Fruit fly (Drosophila melanogaster) whole organism, prepupa: ENCODE data around the gene dally.

Experiments used
- Blimp-1 ChIP-seq: fragments of 200-800 bp; sonication (Bioruptor generic); optimal IDR thresholded peaks from 3 replicates; lab custom pipeline; 2017; ENCODE audit warnings: missing biosample characterization, missing genetic modification characterization, mild to moderate bottlenecking, moderate library complexity, missing genetic modification reagents
- CG10631 ChIP-seq: fragments of 200-800 bp; sonication (Bioruptor generic); optimal IDR thresholded peaks from 2 replicates; lab custom pipeline; 2016; ENCODE audit warnings: missing biosample characterization, missing genetic modification characterization
- CG10669 ChIP-seq: fragments of 200-800 bp; sonication (Bioruptor generic); optimal IDR thresholded peaks from 3 replicates; lab custom pipeline; 2018; ENCODE audit warnings: missing biosample characterization, mild to moderate bottlenecking, missing genetic modification characterization, moderate library complexity
- CG11294 ChIP-seq: fragments of 200-800 bp; sonication (Bioruptor generic); IDR thresholded peaks from 2 replicates; pipeline ENCODE4 v1.3.6; 2022; ENCODE audit warnings: missing biosample characterization, missing genetic modification characterization
- CG11762 ChIP-seq: fragments of 200-800 bp; sonication (Bioruptor generic); optimal IDR thresholded peaks from 3 replicates; lab custom pipeline; 2016; ENCODE audit warnings: missing biosample characterization, missing genetic modification characterization; ENCODE audit not compliant: insufficient read depth
- CG11902 ChIP-seq: fragments of 200-800 bp; sonication (Bioruptor generic); optimal IDR thresholded peaks from 3 replicates; lab custom pipeline; 2016; ENCODE audit warnings: missing biosample characterization, missing genetic modification characterization
- CG15336 ChIP-seq: fragments of 200-800 bp; sonication (Bioruptor generic); IDR thresholded peaks from 2 replicates; pipeline ENCODE4 v1.3.6; 2022; ENCODE audit warnings: missing biosample characterization, missing genetic modification characterization
- CG1621 ChIP-seq: fragments of 200-800 bp; sonication (Bioruptor generic); optimal IDR thresholded peaks from 3 replicates; lab custom pipeline; 2018; ENCODE audit warnings: missing biosample characterization, mild to moderate bottlenecking, missing genetic modification characterization
- CG16779 ChIP-seq: fragments of 200-800 bp; sonication (Bioruptor generic); optimal IDR thresholded peaks from 3 replicates; lab custom pipeline; 2017; ENCODE audit warnings: missing biosample characterization, mild to moderate bottlenecking, missing genetic modification characterization
- CG31627 ChIP-seq: fragments of 200-800 bp; sonication (Bioruptor generic); optimal IDR thresholded peaks from 3 replicates; lab custom pipeline; 2016; ENCODE audit warnings: missing biosample characterization, missing genetic modification characterization
- CG34406 ChIP-seq: fragments of 200-800 bp; sonication (Bioruptor generic); optimal IDR thresholded peaks from 3 replicates; lab custom pipeline; 2016; ENCODE audit warnings: missing biosample characterization, missing genetic modification characterization
- CG6163 ChIP-seq: fragments of 200-800 bp; sonication (Bioruptor generic); IDR thresholded peaks from 3 replicates; pipeline ENCODE4 v1.3.6; 2022; ENCODE audit warnings: missing biosample characterization, missing genetic modification characterization
- CG6808 ChIP-seq: fragments of 200-800 bp; sonication (Bioruptor generic); optimal IDR thresholded peaks from 3 replicates; lab custom pipeline; 2017; ENCODE audit warnings: missing biosample characterization, missing genetic modification characterization, mild to moderate bottlenecking, moderate library complexity, missing genetic modification reagents
- CG7368 ChIP-seq: fragments of 200-800 bp; sonication (Bioruptor generic); optimal IDR thresholded peaks from 3 replicates; lab custom pipeline; 2016; ENCODE audit warnings: missing biosample characterization, missing genetic modification characterization
- CG8119 ChIP-seq: fragments of 200-800 bp; sonication (Bioruptor generic); IDR thresholded peaks from 3 replicates; pipeline ENCODE4 v1.3.6; 2022; ENCODE audit warnings: missing biosample characterization, missing genetic modification characterization
- CG8319 ChIP-seq: fragments of 200-800 bp; sonication (Bioruptor generic); optimal IDR thresholded peaks from 3 replicates; lab custom pipeline; 2016; ENCODE audit warnings: missing biosample characterization, missing genetic modification characterization
- CG8632 ChIP-seq: fragments of 200-800 bp; sonication (Bioruptor generic); optimal IDR thresholded peaks from 3 replicates; lab custom pipeline; 2016; ENCODE audit warnings: missing biosample characterization, missing genetic modification characterization
- CG9139 ChIP-seq: fragments of 200-800 bp; sonication (Bioruptor generic); optimal IDR thresholded peaks from 3 replicates; lab custom pipeline; 2017; ENCODE audit warnings: missing biosample characterization, mild to moderate bottlenecking, missing genetic modification characterization
- Eip75B ChIP-seq: fragments of 200-800 bp; sonication (Bioruptor generic); optimal IDR thresholded peaks from 3 replicates; lab custom pipeline; 2016; ENCODE audit warnings: missing biosample characterization, missing genetic modification characterization
- Eip78C ChIP-seq: fragments of 200-800 bp; sonication (Bioruptor generic); peaks from one replicate; lab custom pipeline; 2016; ENCODE audit warnings: missing biosample characterization, missing genetic modification characterization
- Eip93F ChIP-seq: fragments of 200-800 bp; sonication (Bioruptor generic); optimal IDR thresholded peaks from 2 replicates; lab custom pipeline; 2016; ENCODE audit warnings: missing biosample characterization, mild to moderate bottlenecking, missing genetic modification characterization
- Ets96B ChIP-seq: fragments of 200-800 bp; optimal IDR thresholded peaks from 2 replicates; lab custom pipeline; 2019; ENCODE audit warnings: missing biosample characterization, mild to moderate bottlenecking, missing genetic modification characterization, moderate library complexity
- Gug ChIP-seq: fragments of 200-800 bp; sonication (Bioruptor generic); IDR thresholded peaks from 2 replicates; pipeline ENCODE4 v1.3.6; 2022; ENCODE audit warnings: missing biosample characterization, missing genetic modification characterization
- Hr39 ChIP-seq: fragments of 200-800 bp; sonication (Bioruptor generic); optimal IDR thresholded peaks from 2 replicates; lab custom pipeline; 2016; ENCODE audit warnings: missing biosample characterization, missing genetic modification characterization
- Lpt ChIP-seq: fragments of 200-800 bp; sonication (Bioruptor generic); optimal IDR thresholded peaks from 3 replicates; lab custom pipeline; 2016; ENCODE audit warnings: missing biosample characterization, missing genetic modification characterization
- Met ChIP-seq: fragments of 200-800 bp; sonication (Bioruptor generic); optimal IDR thresholded peaks from 3 replicates; lab custom pipeline; 2016; ENCODE audit warnings: missing biosample characterization, missing genetic modification characterization
- OdsH ChIP-seq: fragments of 200-800 bp; sonication (Bioruptor generic); optimal IDR thresholded peaks from 3 replicates; lab custom pipeline; 2016; ENCODE audit warnings: missing biosample characterization, missing genetic modification characterization
- Sox15 ChIP-seq: fragments of 200-800 bp; sonication (Bioruptor generic); optimal IDR thresholded peaks from 3 replicates; lab custom pipeline; 2016; ENCODE audit warnings: missing biosample characterization, missing genetic modification characterization
- achi ChIP-seq: fragments of 200-800 bp; sonication (Bioruptor generic); optimal IDR thresholded peaks from 3 replicates; lab custom pipeline; 2016; ENCODE audit warnings: missing biosample characterization, missing genetic modification characterization
- dac ChIP-seq: fragments of 200-800 bp; sonication (Bioruptor generic); optimal IDR thresholded peaks from 2 replicates; lab custom pipeline; 2017; ENCODE audit warnings: missing biosample characterization, mild to moderate bottlenecking, missing genetic modification characterization
- dsx ChIP-seq: fragments of 200-800 bp; optimal IDR thresholded peaks from 3 replicates; lab custom pipeline; 2019; ENCODE audit warnings: missing biosample characterization, mild to moderate bottlenecking, missing genetic modification characterization, moderate library complexity; ENCODE audit not compliant: poor library complexity, severe bottlenecking
- eg ChIP-seq: fragments of 200-800 bp; sonication (Bioruptor generic); IDR thresholded peaks from 3 replicates; pipeline ENCODE4 v1.3.6; 2022; ENCODE audit warnings: missing biosample characterization, missing genetic modification characterization
- esn ChIP-seq: fragments of 200-800 bp; sonication (Bioruptor generic); optimal IDR thresholded peaks from 2 replicates; lab custom pipeline; 2016; ENCODE audit warnings: missing biosample characterization, mild to moderate bottlenecking, missing genetic modification characterization, moderate library complexity
- fkh ChIP-seq: fragments of 200-800 bp; sonication (Bioruptor generic); optimal IDR thresholded peaks from 3 replicates; lab custom pipeline; 2017; ENCODE audit warnings: missing biosample characterization, mild to moderate bottlenecking, missing genetic modification characterization, moderate library complexity
- lz ChIP-seq: fragments of 200-800 bp; sonication (Bioruptor generic); optimal IDR thresholded peaks from 3 replicates; lab custom pipeline; 2016; ENCODE audit warnings: missing biosample characterization, missing genetic modification characterization
- net ChIP-seq: fragments of 200-800 bp; sonication (Bioruptor generic); optimal IDR thresholded peaks from 3 replicates; lab custom pipeline; 2016; ENCODE audit warnings: missing biosample characterization, missing genetic modification characterization
- pdm3 ChIP-seq: fragments of 200-800 bp; sonication (Bioruptor generic); optimal IDR thresholded peaks from 3 replicates; lab custom pipeline; 2016; ENCODE audit warnings: missing biosample characterization, missing genetic modification characterization
- salr ChIP-seq, 2 experiments: fragments of 200-800 bp; sonication (Bioruptor generic); optimal IDR thresholded peaks; 3 replicates each; lab custom pipeline; 2016 to 2018; ENCODE audit warnings: missing biosample characterization in 2 of 2, missing genetic modification characterization in 2 of 2, mild to moderate bottlenecking in 1 of 2
- ss ChIP-seq, 2 experiments: fragments of 200-800 bp; sonication (Bioruptor generic); optimal IDR thresholded peaks; 2 replicates in 1 of 2; 3 replicates in 1 of 2; lab custom pipeline; 2017 to 2018; ENCODE audit warnings: mild to moderate bottlenecking in 2 of 2, missing biosample characterization in 2 of 2, missing genetic modification characterization in 2 of 2, moderate library complexity in 1 of 2

The dally gene

dm6 chr3L:8834886-8835285 is 7.6 kb downstream of the dally start:
- peak; percentile 76 for TF ChIP-seq fkh
- 0 out of 3 replicates have a peak, but pooled peaks have one; percentile 13 for TF ChIP-seq CG6163
- peak; percentile 0 for TF ChIP-seq CG34406
- TF ChIP-seq eg (GFP tag; lab: Robert Waterston, UW): 0 out of 3 replicates have a peak, but pooled peaks have one; percentile 8
- no peak for TF ChIP-seq pdm3 (GFP tag; lab: Kevin White, UChicago)
- peak; percentile 8 for TF ChIP-seq CG8632
- TF ChIP-seq Sox15 (GFP tag; lab: Kevin White, UChicago): no peak
- peak in 1 of 2 experiments; percentile 14 for TF ChIP-seq salr (GFP tag; optimal IDR thresholded peaks at IDR 0.05; lab: Kevin White, UChicago)
- TF ChIP-seq Eip78C (GFP tag; lab: Kevin White, UChicago): peak; percentile 67
- peak; percentile 76 for TF ChIP-seq dsx (GFP tag; lab: Kevin White, UChicago)
- TF ChIP-seq ss (GFP tag; optimal IDR thresholded peaks at IDR 0.05; lab: Kevin White, UChicago): no peak

DNA sequence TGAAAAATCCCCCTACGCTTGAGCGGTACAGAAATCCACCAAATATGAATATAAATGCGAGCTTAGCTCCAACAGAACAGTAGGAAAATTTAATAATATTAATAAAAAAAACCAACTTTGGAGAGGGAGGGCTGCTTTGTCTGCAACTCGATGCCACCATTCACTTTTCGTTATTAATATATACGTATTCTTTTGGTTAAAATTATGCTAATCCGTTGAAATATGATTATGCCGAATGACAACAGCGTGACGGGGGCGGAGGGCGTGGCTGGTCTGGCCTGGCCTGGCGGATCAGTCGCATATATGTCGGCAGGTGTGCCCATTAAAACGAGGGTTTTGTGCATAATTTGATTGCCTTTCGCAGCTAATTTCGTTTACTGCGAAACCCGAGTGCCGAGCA is 8.1 kb downstream of the dally start:
- TF ChIP-seq CG10669 (GFP tag; lab: Kevin White, UChicago) (no peak), CG11762 (GFP tag; lab: Kevin White, UChicago) (no peak), Eip78C (GFP tag; lab: Kevin White, UChicago) (no peak), esn (GFP tag; lab: Kevin White, UChicago) (no peak), Eip93F (no peak), OdsH (GFP tag; lab: Kevin White, UChicago) (no peak), lz (GFP tag; lab: Kevin White, UChicago) (no peak), CG8632 (no peak)

dm6 chr3L:8836162-8836561 is 8.9 kb downstream of the dally start, which contains the start of gene CG32026:
CG32026 (plus strand) TSS chr3L:8836462.
- TF ChIP-seq CG10631: no peak
- TF ChIP-seq Blimp-1 (GFP tag; lab: Kevin White, UChicago): no peak
- TF ChIP-seq Eip75B (GFP tag; lab: Kevin White, UChicago): no peak
- TF ChIP-seq net: no peak
- no peak for TF ChIP-seq achi (GFP tag; lab: Kevin White, UChicago)
- TF ChIP-seq CG9139 (GFP tag; lab: Kevin White, UChicago): no peak
- no peak for TF ChIP-seq lz (GFP tag; lab: Kevin White, UChicago)
- no peak for TF ChIP-seq CG7368 (GFP tag; lab: Kevin White, UChicago)
- TF ChIP-seq ss (GFP tag; optimal IDR thresholded peaks at IDR 0.05; lab: Kevin White, UChicago): no peak
- TF ChIP-seq CG31627 (GFP tag; lab: Kevin White, UChicago): no peak
- no peak for TF ChIP-seq salr (GFP tag; optimal IDR thresholded peaks at IDR 0.05; lab: Kevin White, UChicago)
- TF ChIP-seq Met (GFP tag; lab: Kevin White, UChicago): no peak
- TF ChIP-seq OdsH (GFP tag; lab: Kevin White, UChicago): no peak

DNA sequence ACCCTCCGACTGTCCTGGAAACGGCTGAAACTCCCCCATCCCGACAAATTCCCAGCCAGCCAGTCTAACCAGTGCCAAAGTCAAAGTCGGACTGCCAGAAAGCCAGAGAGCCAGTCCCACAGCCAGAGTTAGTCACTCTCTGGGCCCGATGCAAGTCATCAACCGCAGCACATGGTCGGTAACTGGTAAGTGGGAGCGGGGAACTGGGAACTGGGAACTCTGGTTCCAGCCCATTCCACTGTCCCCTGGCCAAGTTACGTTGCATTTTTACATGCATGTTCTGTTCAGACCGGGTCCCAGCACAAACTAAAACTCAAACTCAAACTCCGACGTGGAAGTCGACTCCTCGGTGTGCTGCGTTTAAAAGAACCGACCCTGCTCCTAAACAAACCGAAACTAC is 11.8 kb downstream of the dally start:
- peak in 1 of 2 experiments; percentile 58 for TF ChIP-seq ss (GFP tag; optimal IDR thresholded peaks at IDR 0.05; lab: Kevin White, UChicago)
- TF ChIP-seq CG11902: no peak
- TF ChIP-seq eg (GFP tag; lab: Robert Waterston, UW): peak; percentile 17; the same call in 1 of the 3 replicates

DNA sequence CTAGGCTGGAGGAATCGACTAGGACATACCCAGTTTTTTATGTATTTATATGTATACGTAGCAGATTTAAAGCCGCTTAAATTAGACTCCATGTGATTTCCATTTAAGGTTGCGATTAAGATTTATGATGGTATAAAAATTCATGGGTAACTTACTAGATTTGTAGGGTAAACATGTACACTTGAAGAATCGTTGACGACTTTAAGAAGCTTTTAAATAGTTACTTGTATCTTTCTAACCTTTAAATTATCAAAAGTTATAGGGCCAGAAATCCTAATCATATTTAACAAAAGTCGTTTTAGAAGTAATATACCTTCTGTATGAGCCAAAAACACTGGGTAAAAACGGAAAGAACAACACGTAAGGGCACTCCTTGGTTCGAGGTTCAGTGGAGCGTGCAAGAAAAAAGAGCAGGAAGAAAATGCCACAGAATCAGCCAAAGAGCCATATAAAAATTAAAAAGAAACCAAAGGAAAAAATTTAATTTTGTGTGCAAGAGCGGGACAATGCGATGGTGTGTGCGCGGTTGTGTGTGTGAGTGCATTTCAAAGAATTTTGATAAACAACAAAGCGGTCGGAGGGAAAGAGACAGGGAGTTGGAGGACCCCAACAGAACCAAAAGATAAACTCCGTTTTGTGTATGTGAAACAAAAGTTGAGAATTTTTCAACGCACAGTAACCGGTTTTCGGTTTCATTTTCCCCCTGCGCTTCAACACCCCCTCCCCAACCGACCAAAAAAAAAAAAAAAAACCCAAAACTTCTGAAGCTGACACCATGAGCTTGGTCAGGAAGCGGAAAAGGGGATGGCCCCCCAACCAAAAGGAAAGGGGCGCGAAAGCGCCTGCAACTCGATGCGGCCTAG is 12.5 kb downstream of the dally start:
- TF ChIP-seq CG16779 (tag; lab: Kevin White, UChicago) (peak; percentile 56), CG7368 (GFP tag; lab: Kevin White, UChicago) (peak; percentile 4), CG6163 (no peak), Gug (GFP tag; lab: Robert Waterston, UW) (no peak), Eip75B (GFP tag; lab: Kevin White, UChicago) (peak; percentile 75), esn (GFP tag; lab: Kevin White, UChicago) (peak; percentile 84), Hr39 (GFP tag; lab: Kevin White, UChicago) (peak; percentile 72), Met (GFP tag; lab: Kevin White, UChicago) (peak; percentile 76), CG8319 (GFP tag; lab: Kevin White, UChicago) (peak; percentile 36), Lpt (GFP tag; lab: Kevin White, UChicago) (no peak), CG6808 (GFP tag; lab: Kevin White, UChicago) (peak; percentile 71), CG15336 (GFP tag; lab: Robert Waterston, UW) (peak; percentile 36; the same call in 1 of the 2 replicates), CG8119 (GFP tag; lab: Robert Waterston, UW) (0 out of 3 replicates have a peak, but pooled peaks have one; percentile 23), CG8632 (peak; percentile 25), CG1621 (tag; lab: Kevin White, UChicago) (peak; percentile 15), CG10631 (peak; percentile 74), Ets96B (peak; percentile 72), CG11762 (GFP tag; lab: Kevin White, UChicago) (peak; percentile 51), lz (GFP tag; lab: Kevin White, UChicago) (peak; percentile 71), dsx (GFP tag; lab: Kevin White, UChicago) (peak; percentile 61), CG11294 (GFP tag; lab: Robert Waterston, UW) (no peak), dac (GFP tag; lab: Kevin White, UChicago) (peak; percentile 0), achi (GFP tag; lab: Kevin White, UChicago) (peak; percentile 58)
